Fruit fly (Drosophila melanogaster) whole organism: ENCODE results near the gene CG11404.

Experiments
- CG8478 ChIP-seq: fragments of >200 bp; optimal IDR thresholded peaks from 2 replicates; lab custom pipeline; 2018; ENCODE audit warnings: inconsistent platforms
- Dll ChIP-seq: fragments of >200 bp; optimal IDR thresholded peaks from 2 replicates; lab custom pipeline; 2017
- EcR ChIP-seq, 2 experiments: fragments of >200 bp; optimal IDR thresholded peaks; 2 replicates each; lab custom pipeline; 2017; ENCODE audit warnings: missing biosample characterization in 2 of 2, missing genetic modification characterization in 2 of 2, missing genetic modification reagents in 2 of 2
- pan ChIP-seq: fragments of >200 bp; optimal IDR thresholded peaks from 2 replicates; lab custom pipeline; 2017
- psq ChIP-seq: fragments of >200 bp; optimal IDR thresholded peaks from 2 replicates; lab custom pipeline; 2017
- usp ChIP-seq: fragments of >200 bp; optimal IDR thresholded peaks from 2 replicates; lab custom pipeline; 2017; ENCODE audit warnings: missing biosample characterization, missing genetic modification characterization, mixed read lengths

CG11404 gene

dm6 chr3L:22548137-22548536 lies at the start of gene CG11404:
CG11404 (plus strand) TSS chr3L:22548437.
- TF ChIP-seq EcR (GFP tag; optimal IDR thresholded peaks at IDR 0.05; lab: Kevin White, UChicago) (no peak), pan (lab: Kevin White, UChicago) (no peak), psq (lab: Kevin White, UChicago) (no peak), CG8478 (lab: Kevin White, UChicago) (no peak), usp (GFP tag; lab: Kevin White, UChicago) (no peak), Dll (lab: Kevin White, UChicago) (no peak)

dm6 chr3L:22501300-22501699 lies 46.9 kb upstream of the CG11404 start, which contains the start of gene CG43312:
CG43312 (plus strand) TSS chr3L:22501600.
- TF ChIP-seq pan (lab: Kevin White, UChicago), result no peak
- no peak for TF ChIP-seq EcR (GFP tag; optimal IDR thresholded peaks at IDR 0.05; lab: Kevin White, UChicago)
- no peak for TF ChIP-seq CG8478 (lab: Kevin White, UChicago)
- TF ChIP-seq Dll (lab: Kevin White, UChicago), result no peak
- TF ChIP-seq usp (GFP tag; lab: Kevin White, UChicago), result no peak
- TF ChIP-seq psq (lab: Kevin White, UChicago), result no peak

dm6 chr3L:22503730-22504129 lies 44.5 kb upstream of the CG11404 start, which contains the start of gene CG43331:
CG43331 (minus strand) TSS chr3L:22503830.
- TF ChIP-seq Dll (lab: Kevin White, UChicago), result no peak
- no peak for TF ChIP-seq CG8478 (lab: Kevin White, UChicago)
- TF ChIP-seq psq (lab: Kevin White, UChicago), result no peak
- TF ChIP-seq usp (GFP tag; lab: Kevin White, UChicago), result no peak
- no peak for TF ChIP-seq pan (lab: Kevin White, UChicago)
- no peak for TF ChIP-seq EcR (GFP tag; optimal IDR thresholded peaks at IDR 0.05; lab: Kevin White, UChicago)

dm6 chr3L:22504323-22504722 lies 43.9 kb upstream of the CG11404 start, which contains the start of gene CG43330:
CG43330 (minus strand) TSS chr3L:22504423.
- TF ChIP-seq usp (GFP tag; lab: Kevin White, UChicago) (no peak), EcR (GFP tag; optimal IDR thresholded peaks at IDR 0.05; lab: Kevin White, UChicago) (no peak), Dll (lab: Kevin White, UChicago) (no peak), pan (lab: Kevin White, UChicago) (no peak), CG8478 (lab: Kevin White, UChicago) (no peak), psq (lab: Kevin White, UChicago) (no peak)

dm6 chr3L:22505118-22505517 lies 43.1 kb upstream of the CG11404 start, which contains the start of gene CG43329:
CG43329 (minus strand) TSS chr3L:22505218.
- TF ChIP-seq CG8478 (lab: Kevin White, UChicago) (no peak), EcR (GFP tag; optimal IDR thresholded peaks at IDR 0.05; lab: Kevin White, UChicago) (no peak)

- TF ChIP-seq EcR (GFP tag; optimal IDR thresholded peaks at IDR 0.05; lab: Kevin White, UChicago) (no peak), CG8478 (lab: Kevin White, UChicago) (no peak), Dll (lab: Kevin White, UChicago) (no peak)
Measured at dm6 chr3L:22520017-22520416, 28.2 kb upstream of the CG11404 start.

dm6 chr3L:22549926-22550325 lies 1.7 kb downstream of the CG11404 start, which contains the start of gene Trxr2:
Trxr2 (plus strand) TSS chr3L:22550226.
- TF ChIP-seq pan (lab: Kevin White, UChicago), result no peak
- TF ChIP-seq EcR (GFP tag; optimal IDR thresholded peaks at IDR 0.05; lab: Kevin White, UChicago), result no peak

dm6 chr3L:22571679-22572078 lies 23.4 kb downstream of the CG11404 start:
- TF ChIP-seq pan (lab: Kevin White, UChicago) (no peak), Dll (lab: Kevin White, UChicago) (no peak), psq (lab: Kevin White, UChicago) (no peak), usp (GFP tag; lab: Kevin White, UChicago) (no peak), CG8478 (lab: Kevin White, UChicago) (no peak), EcR (GFP tag; optimal IDR thresholded peaks at IDR 0.05; lab: Kevin White, UChicago) (no peak)

- TF ChIP-seq usp (GFP tag; lab: Kevin White, UChicago), result no peak
- no peak for TF ChIP-seq EcR (GFP tag; optimal IDR thresholded peaks at IDR 0.05; lab: Kevin White, UChicago)
- TF ChIP-seq CG8478 (lab: Kevin White, UChicago), result no peak
- TF ChIP-seq psq (lab: Kevin White, UChicago), result no peak
- no peak for TF ChIP-seq pan (lab: Kevin White, UChicago)
- TF ChIP-seq Dll (lab: Kevin White, UChicago), result no peak
Measured at dm6 chr3L:22572272-22572671, 24.0 kb downstream of the CG11404 start.

- TF ChIP-seq pan (lab: Kevin White, UChicago), result no peak
- no peak for TF ChIP-seq CG8478 (lab: Kevin White, UChicago)
- no peak for TF ChIP-seq Dll (lab: Kevin White, UChicago)
- no peak for TF ChIP-seq usp (GFP tag; lab: Kevin White, UChicago)
- no peak for TF ChIP-seq EcR (GFP tag; optimal IDR thresholded peaks at IDR 0.05; lab: Kevin White, UChicago)
- no peak for TF ChIP-seq psq (lab: Kevin White, UChicago)
Measured at dm6 chr3L:22586401-22587161, 38.3 kb downstream of the CG11404 start.

dm6 chr3L:22587890-22588645 lies 39.8 kb downstream of the CG11404 start:
- no peak for TF ChIP-seq usp (GFP tag; lab: Kevin White, UChicago)
- no peak for TF ChIP-seq Dll (lab: Kevin White, UChicago)
- no peak for TF ChIP-seq psq (lab: Kevin White, UChicago)
- TF ChIP-seq pan (lab: Kevin White, UChicago), result no peak
- no peak for TF ChIP-seq EcR (GFP tag; optimal IDR thresholded peaks at IDR 0.05; lab: Kevin White, UChicago)
- no peak for TF ChIP-seq CG8478 (lab: Kevin White, UChicago)
